Worm (Caenorhabditis elegans): ENCODE data around the gene F30H5.3.

ce11 chrIII:541766-542165, 29.7 kb upstream of the F30H5.3 start, which contains the start of gene T22F7.1:
- no peak for TF ChIP-seq ceh-40 (GFP tag; IDR thresholded peaks at IDR 0.05)
- no peak for TF ChIP-seq him-1 (tag; optimal IDR thresholded peaks at IDR 0.05)
- TF ChIP-seq ama-1 (optimal IDR thresholded peaks at IDR 0.05), result no peak
- no peak for TF ChIP-seq ama-1 (GFP tag; optimal IDR thresholded peaks at IDR 0.05)
- TF ChIP-seq egl-44 (GFP tag; IDR thresholded peaks at IDR 0.05), result no peak
- TF ChIP-seq pha-4 (tag; optimal IDR thresholded peaks at IDR 0.05), result no peak
- TF ChIP-seq hmg-20 (GFP tag; IDR thresholded peaks at IDR 0.05), result no peak
- no peak for TF ChIP-seq lin-40 (tag; optimal IDR thresholded peaks at IDR 0.05)
- TF ChIP-seq athp-1 (tag; optimal IDR thresholded peaks at IDR 0.05), result no peak
- TF ChIP-seq snpc-4 (GFP tag; optimal IDR thresholded peaks at IDR 0.05), result no peak
- TF ChIP-seq snpc-4 (tag; optimal IDR thresholded peaks at IDR 0.05), result no peak
- no peak for TF ChIP-seq let-526 (GFP tag; IDR thresholded peaks at IDR 0.05)
- no peak for TF ChIP-seq F39B2.1 (GFP tag; IDR thresholded peaks at IDR 0.05)
